Comparison of ENCODE assay signal across 1 fruit fly cellular context in the genomic region with DNA sequence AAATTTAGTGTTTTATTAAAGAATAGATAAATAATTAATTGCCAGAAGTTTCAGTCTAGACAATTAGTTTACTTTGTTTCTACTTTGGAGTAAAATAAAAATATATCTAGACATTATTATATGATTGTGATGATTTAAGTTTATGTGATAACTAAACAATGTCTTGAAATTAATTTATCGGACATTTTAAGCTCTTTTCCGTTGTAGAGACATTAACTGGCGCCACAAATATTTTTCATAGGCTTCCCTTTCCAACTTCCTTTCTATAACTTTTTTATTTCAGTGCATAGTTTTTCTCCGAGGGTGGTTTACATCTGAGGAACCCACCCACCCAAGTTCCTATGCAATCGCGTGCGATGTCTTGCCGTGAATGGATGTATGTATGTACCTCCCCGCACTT.
TF ChIP-seq lines count a peak whose summit lies in the region.

No protein-coding gene starts in this region.

TF ChIP-seq in whole organism, embryonic, 481 proteins besides CTCF, POLR2A, EP300 and RAD21 (continued from another document):
- TF ChIP-seq twi (tag; optimal IDR thresholded peaks at IDR 0.05; lab: Kevin White, UChicago) (peak; percentile 18), sens-2 (GFP tag; IDR thresholded peaks at IDR 0.05; lab: Robert Waterston, UW) (no peak), zf30C (GFP tag; optimal IDR thresholded peaks at IDR 0.05; lab: Kevin White, UChicago) (peak; percentile 39), CG17385 (GFP tag; optimal IDR thresholded peaks at IDR 0.05; lab: Kevin White, UChicago) (peak; percentile 12), eve (GFP tag; optimal IDR thresholded peaks at IDR 0.05; lab: Kevin White, UChicago) (peak in 1 of 2 experiments; percentile 51), Fer1 (GFP tag; optimal IDR thresholded peaks at IDR 0.05; lab: Kevin White, UChicago) (peak; percentile 10), gcm2 (GFP tag; optimal IDR thresholded peaks at IDR 0.05; lab: Kevin White, UChicago) (no peak), CG4820 (GFP tag; optimal IDR thresholded peaks at IDR 0.05; lab: Kevin White, UChicago) (peak; percentile 26), ewg (GFP tag; optimal IDR thresholded peaks at IDR 0.05; lab: Kevin White, UChicago) (peak; percentile 10), D19A (tag; optimal IDR thresholded peaks at IDR 0.05; lab: Kevin White, UChicago) (peak; percentile 18), CG42726 (GFP tag; IDR thresholded peaks at IDR 0.05; lab: Robert Waterston, UW; ENCODE audit: partially characterized antibody) (no peak), gro (GFP tag; optimal IDR thresholded peaks at IDR 0.05; lab: Kevin White, UChicago) (no peak), CG9437 (GFP tag; optimal IDR thresholded peaks at IDR 0.05; lab: Kevin White, UChicago) (peak; percentile 19), sqz (GFP tag; optimal IDR thresholded peaks at IDR 0.05; lab: Kevin White, UChicago) (peak; percentile 27), CG8924 (tag; optimal IDR thresholded peaks at IDR 0.05; lab: Kevin White, UChicago) (peak; percentile 47), Hr51 (GFP tag; optimal IDR thresholded peaks at IDR 0.05; lab: Kevin White, UChicago) (peak in 1 of 2 experiments; percentile 37), CG17328 (GFP tag; IDR thresholded peaks at IDR 0.05; lab: Robert Waterston, UW) (peak; percentile 40; the same call in 1 of the 2 replicates), Eip74EF (GFP tag; optimal IDR thresholded peaks at IDR 0.05; lab: Kevin White, UChicago) (peak in 1 of 2 experiments; percentile 15), CG7556 (GFP tag; optimal IDR thresholded peaks at IDR 0.05; lab: Kevin White, UChicago) (peak; percentile 67), CG17829 (tag; optimal IDR thresholded peaks at IDR 0.05; lab: Kevin White, UChicago) (peak; percentile 35), CG13287 (GFP tag; IDR thresholded peaks at IDR 0.05; lab: Robert Waterston, UW; ENCODE audit: partially characterized antibody) (no peak), CG17359 (tag; optimal IDR thresholded peaks at IDR 0.05; lab: Kevin White, UChicago) (peak; percentile 25), Sox102F (GFP tag; optimal IDR thresholded peaks at IDR 0.05; lab: Kevin White, UChicago) (peak; percentile 41), zen2 (GFP tag; IDR thresholded peaks at IDR 0.05; lab: Robert Waterston, UW; ENCODE audit: partially characterized antibody) (no peak), CG34376 (GFP tag; optimal IDR thresholded peaks at IDR 0.05; lab: Kevin White, UChicago) (no peak), sens (GFP tag; lab: Kevin White, UChicago) (peak; percentile 84), phol (tag; optimal IDR thresholded peaks at IDR 0.05; lab: Kevin White, UChicago) (peak; percentile 65), CG12659 (GFP tag; optimal IDR thresholded peaks at IDR 0.05; lab: Kevin White, UChicago) (peak; percentile 16), CG12391 (tag; optimal IDR thresholded peaks at IDR 0.05; lab: Kevin White, UChicago) (peak; percentile 50), dmrt11E (tag; optimal IDR thresholded peaks at IDR 0.05; lab: Kevin White, UChicago) (peak; percentile 64), HLH4C (GFP tag; IDR thresholded peaks at IDR 0.05; lab: Robert Waterston, UW; ENCODE audit: partially characterized antibody) (no peak), tio (GFP tag; optimal IDR thresholded peaks at IDR 0.05; lab: Kevin White, UChicago) (peak; percentile 29), nerfin-1 (tag; optimal IDR thresholded peaks at IDR 0.05; lab: Kevin White, UChicago) (peak; percentile 29), CG7839 (tag; optimal IDR thresholded peaks at IDR 0.05; lab: Kevin White, UChicago) (peak; percentile 61), Hsf (GFP tag; optimal IDR thresholded peaks at IDR 0.05; lab: Kevin White, UChicago) (no peak), row (GFP tag; IDR thresholded peaks at IDR 0.05; lab: Robert Waterston, UW) (peak; percentile 40; the same call in 2 of the 3 replicates), br (optimal IDR thresholded peaks at IDR 0.05; lab: Kevin White, UChicago) (no peak), CG5245 (GFP tag; optimal IDR thresholded peaks at IDR 0.05; lab: Kevin White, UChicago) (peak; percentile 35), Abd-B (GFP tag; optimal IDR thresholded peaks at IDR 0.05; lab: Kevin White, UChicago) (peak; percentile 3), CG3407 (GFP tag; optimal IDR thresholded peaks at IDR 0.05; lab: Kevin White, UChicago) (peak; percentile 24), fd96Cb (tag; optimal IDR thresholded peaks at IDR 0.05; lab: Kevin White, UChicago) (peak; percentile 27), CG8388 (GFP tag; optimal IDR thresholded peaks at IDR 0.05; lab: Kevin White, UChicago) (peak; percentile 42), CG2889 (GFP tag; IDR thresholded peaks at IDR 0.05; lab: Robert Waterston, UW) (no peak), H15 (GFP tag; IDR thresholded peaks at IDR 0.05; lab: Robert Waterston, UW) (no peak), lola (GFP tag; optimal IDR thresholded peaks at IDR 0.05; lab: Kevin White, UChicago) (peak in 1 of 3 experiments; percentile 75), CG4617 (GFP tag; optimal IDR thresholded peaks at IDR 0.05; lab: Kevin White, UChicago; ENCODE audit: borderline replicate concordance) (no peak), bsh (GFP tag; optimal IDR thresholded peaks at IDR 0.05; lab: Kevin White, UChicago) (peak in 1 of 2 experiments; percentile 66), Ets97D (GFP tag; optimal IDR thresholded peaks at IDR 0.05; lab: Kevin White, UChicago) (no peak), Ssrp (tag; optimal IDR thresholded peaks at IDR 0.05; lab: Kevin White, UChicago) (peak; percentile 57), CG12219 (GFP tag; optimal IDR thresholded peaks at IDR 0.05; lab: Kevin White, UChicago) (peak; percentile 11), CG13424 (tag; optimal IDR thresholded peaks at IDR 0.05; lab: Kevin White, UChicago) (peak; percentile 57), ci (GFP tag; IDR thresholded peaks at IDR 0.05; lab: Robert Waterston, UW) (no peak; the same call in 2 of the 3 replicates), Med (GFP tag; lab: Kevin White, UChicago) (peak; percentile 51), pros (GFP tag; optimal IDR thresholded peaks at IDR 0.05; lab: Kevin White, UChicago) (peak; percentile 70), gcm (GFP tag; optimal IDR thresholded peaks at IDR 0.05; lab: Kevin White, UChicago) (peak; percentile 25), shn (GFP tag; optimal IDR thresholded peaks at IDR 0.05; lab: Kevin White, UChicago) (no peak), CG2678 (tag; optimal IDR thresholded peaks at IDR 0.05; lab: Kevin White, UChicago) (peak; percentile 56), CG13775 (GFP tag; optimal IDR thresholded peaks at IDR 0.05; lab: Kevin White, UChicago) (peak; percentile 13), CG17361 (GFP tag; IDR thresholded peaks at IDR 0.05; lab: Robert Waterston, UW) (peak; percentile 76), chif (GFP tag; optimal IDR thresholded peaks at IDR 0.05; lab: Kevin White, UChicago) (peak in 1 of 2 experiments; percentile 3), zfh1 (GFP tag; IDR thresholded peaks at IDR 0.05; lab: Robert Waterston, UW) (0 out of 3 replicates have a peak, but pooled peaks have one; percentile 30), nau (GFP tag; optimal IDR thresholded peaks at IDR 0.05; lab: Kevin White, UChicago) (no peak), CG10979 (tag; optimal IDR thresholded peaks at IDR 0.05; lab: Kevin White, UChicago) (peak; percentile 57), CG1529 (GFP tag; optimal IDR thresholded peaks at IDR 0.05; lab: Kevin White, UChicago) (peak; percentile 17), grau (tag; optimal IDR thresholded peaks at IDR 0.05; lab: Kevin White, UChicago) (peak; percentile 50), Nf-YA (GFP tag; IDR thresholded peaks at IDR 0.05; lab: Robert Waterston, UW) (no peak), H2.0 (GFP tag; IDR thresholded peaks at IDR 0.05; lab: Robert Waterston, UW) (no peak), CG6254 (GFP tag; optimal IDR thresholded peaks at IDR 0.05; lab: Kevin White, UChicago) (peak; percentile 36), Oli (tag; optimal IDR thresholded peaks at IDR 0.05; lab: Kevin White, UChicago) (peak; percentile 60), BEAF-32 (GFP tag; optimal IDR thresholded peaks at IDR 0.05; lab: Kevin White, UChicago) (no peak), NFAT (GFP tag; IDR thresholded peaks at IDR 0.05; lab: Robert Waterston, UW) (no peak), Kr (GFP tag; optimal IDR thresholded peaks at IDR 0.05; lab: Kevin White, UChicago) (no peak), gem (tag; optimal IDR thresholded peaks at IDR 0.05; lab: Kevin White, UChicago) (peak; percentile 73), kay (GFP tag; optimal IDR thresholded peaks at IDR 0.05; lab: Kevin White, UChicago) (peak; percentile 13), trem (tag; optimal IDR thresholded peaks at IDR 0.05; lab: Kevin White, UChicago) (peak; percentile 39), Six4 (GFP tag; optimal IDR thresholded peaks at IDR 0.05; lab: Kevin White, UChicago) (no peak), CG1602 (GFP tag; optimal IDR thresholded peaks at IDR 0.05; lab: Kevin White, UChicago) (peak; percentile 8), CG2712 (tag; optimal IDR thresholded peaks at IDR 0.05; lab: Kevin White, UChicago) (peak; percentile 62), bcd (GFP tag; optimal IDR thresholded peaks at IDR 0.05; lab: Kevin White, UChicago) (peak; percentile 34), lmd (GFP tag; IDR thresholded peaks at IDR 0.05; lab: Robert Waterston, UW) (peak; percentile 22; the same call in 1 of the 2 replicates), CG18262 (tag; optimal IDR thresholded peaks at IDR 0.05; lab: Kevin White, UChicago) (peak; percentile 80), slou (GFP tag; optimal IDR thresholded peaks at IDR 0.05; lab: Kevin White, UChicago) (peak; percentile 14), ATbp (GFP tag; optimal IDR thresholded peaks at IDR 0.05; lab: Kevin White, UChicago) (peak; percentile 42), pho (GFP tag; optimal IDR thresholded peaks at IDR 0.05; lab: Kevin White, UChicago) (no peak), CG9609 (GFP tag; optimal IDR thresholded peaks at IDR 0.05; lab: Kevin White, UChicago) (no peak), CG33557 (GFP tag; optimal IDR thresholded peaks at IDR 0.05; lab: Kevin White, UChicago) (peak; percentile 37)
